Worm (Caenorhabditis elegans): ENCODE data around the gene sra-39.

DNA sequence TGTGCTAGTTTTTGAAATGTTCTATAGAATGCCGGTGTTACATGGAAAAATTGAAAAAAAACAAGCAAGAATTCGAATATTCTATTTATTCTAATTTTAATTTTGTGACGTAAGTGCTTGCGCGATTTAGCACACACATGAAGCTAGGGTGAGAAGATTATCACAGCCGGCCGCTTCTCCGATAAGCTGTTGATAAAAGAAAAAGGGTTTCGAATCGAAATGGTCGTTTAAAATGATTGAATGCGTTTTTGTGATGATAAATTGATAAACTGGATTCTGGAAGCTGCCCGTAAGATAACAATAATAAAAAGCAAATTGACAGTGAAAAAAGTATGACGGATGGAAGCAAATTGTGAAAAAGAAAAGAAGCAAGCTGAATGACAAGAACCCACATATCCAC is 19.1 kb downstream of the sra-39 start:
- TF ChIP-seq jun-1 (tag; optimal IDR thresholded peaks at IDR 0.05), result no peak
- no peak for TF ChIP-seq fkh-10 (GFP tag; optimal IDR thresholded peaks at IDR 0.05)
- no peak for TF ChIP-seq unc-39 (tag; optimal IDR thresholded peaks at IDR 0.05)
- TF ChIP-seq dve-1 (tag; optimal IDR thresholded peaks at IDR 0.05; ENCODE audit: insufficient read depth), result peak; percentile 55
- TF ChIP-seq nhr-11 (tag; optimal IDR thresholded peaks at IDR 0.05), result no peak
- no peak for TF ChIP-seq lin-15B (tag; optimal IDR thresholded peaks at IDR 0.05)
- no peak for TF ChIP-seq ZK546.5 (tag; optimal IDR thresholded peaks at IDR 0.05)
- TF ChIP-seq ceh-32 (tag; optimal IDR thresholded peaks at IDR 0.05; ENCODE audit: poor library complexity), result no peak
- TF ChIP-seq zip-2 (tag; optimal IDR thresholded peaks at IDR 0.05), result no peak
- TF ChIP-seq ces-1 (GFP tag; optimal IDR thresholded peaks at IDR 0.05), result no peak
- TF ChIP-seq vab-7 (GFP tag; IDR thresholded peaks at IDR 0.05), result no peak
- no peak for TF ChIP-seq nhr-76 (tag; optimal IDR thresholded peaks at IDR 0.05)
- no peak for TF ChIP-seq mep-1 (tag; optimal IDR thresholded peaks at IDR 0.05)

All from whole organism, L4 larva.